Worm (Caenorhabditis elegans) whole organism, mixed stage, embryonic: ENCODE measurements around the gene gst-4.

Source experiments
- M03D4.4 ChIP-seq: sonication (generic microtip); optimal IDR thresholded peaks from 2 replicates; lab custom pipeline; 2017; ENCODE audit warnings: mild to moderate bottlenecking, missing genetic modification characterization, missing compliant biosample characterization
- blmp-1 ChIP-seq: fragments of 150-350 bp; optimal IDR thresholded peaks from 2 replicates; lab custom pipeline; 2014; ENCODE audit warnings: missing biosample characterization, missing genetic modification characterization
- ceh-39 ChIP-seq: fragments of 150-350 bp; optimal IDR thresholded peaks from 2 replicates; lab custom pipeline; 2014; ENCODE audit warnings: missing biosample characterization, missing genetic modification characterization
- ceh-43 ChIP-seq: fragments of 200-800 bp; sonication (Bioruptor generic); optimal IDR thresholded peaks from 2 replicates; lab custom pipeline; 2018; ENCODE audit warnings: mild to moderate bottlenecking, missing genetic modification characterization, moderate library complexity, missing compliant biosample characterization
- ces-1 ChIP-seq: fragments of 150-350 bp; optimal IDR thresholded peaks from 2 replicates; lab custom pipeline; 2014; ENCODE audit warnings: missing biosample characterization, missing genetic modification reagents, missing genetic modification characterization
- drap-1 ChIP-seq: fragments of 200-800 bp; sonication (Bioruptor generic); optimal IDR thresholded peaks from 3 replicates; lab custom pipeline; 2018; ENCODE audit warnings: mild to moderate bottlenecking, missing genetic modification characterization, missing compliant biosample characterization
- elt-1 ChIP-seq: sonication (generic microtip); optimal IDR thresholded peaks from 2 replicates; lab custom pipeline; 2017; ENCODE audit warnings: missing genetic modification characterization, mild to moderate bottlenecking, missing compliant biosample characterization, antibody characterized with exemption, moderate library complexity, borderline replicate concordance; ENCODE audit not compliant: insufficient read depth
- flh-1 ChIP-seq: fragments of 200-800 bp; sonication (Bioruptor generic); optimal IDR thresholded peaks from 2 replicates; lab custom pipeline; 2018; ENCODE audit warnings: mild to moderate bottlenecking, missing genetic modification characterization, moderate library complexity, missing compliant biosample characterization
- ham-2 ChIP-seq: fragments of 200-800 bp; sonication (Bioruptor generic); optimal IDR thresholded peaks from 2 replicates; lab custom pipeline; 2018; ENCODE audit warnings: mild to moderate bottlenecking, missing genetic modification characterization, missing compliant biosample characterization
- hlh-1 ChIP-seq: fragments of 150-350 bp; optimal IDR thresholded peaks from 2 replicates; lab custom pipeline; 2014; ENCODE audit warnings: missing biosample characterization, missing genetic modification reagents, missing genetic modification characterization
- lin-13 ChIP-seq: fragments of 150-350 bp; optimal IDR thresholded peaks from 2 replicates; lab custom pipeline; 2014; ENCODE audit warnings: missing biosample characterization, missing genetic modification characterization
- lin-32 ChIP-seq: fragments of 200-800 bp; sonication (Bioruptor generic); optimal IDR thresholded peaks from 2 replicates; lab custom pipeline; 2018; ENCODE audit warnings: mild to moderate bottlenecking, missing genetic modification characterization, missing compliant biosample characterization
- lsy-2 ChIP-seq: fragments of 150-350 bp; optimal IDR thresholded peaks from 2 replicates; lab custom pipeline; 2014; ENCODE audit warnings: missing biosample characterization, missing genetic modification characterization
- mls-2 ChIP-seq: sonication (generic microtip); optimal IDR thresholded peaks from 2 replicates; lab custom pipeline; 2016; ENCODE audit warnings: mild to moderate bottlenecking, missing genetic modification characterization, moderate library complexity, missing compliant biosample characterization
- nhr-12 ChIP-seq: fragments of 150-350 bp; optimal IDR thresholded peaks from 2 replicates; lab custom pipeline; 2014; ENCODE audit warnings: missing biosample characterization, missing genetic modification characterization
- nhr-2 ChIP-seq: fragments of 150-350 bp; optimal IDR thresholded peaks from 2 replicates; lab custom pipeline; 2014; ENCODE audit warnings: missing biosample characterization, missing genetic modification characterization
- nhr-237 ChIP-seq: fragments of 150-350 bp; optimal IDR thresholded peaks from 2 replicates; lab custom pipeline; 2014; ENCODE audit warnings: missing biosample characterization, missing genetic modification characterization
- nhr-28 ChIP-seq: fragments of 150-350 bp; optimal IDR thresholded peaks from 2 replicates; lab custom pipeline; 2014; ENCODE audit warnings: missing biosample characterization, missing genetic modification characterization
- sem-2 ChIP-seq: fragments of 200-800 bp; sonication (Bioruptor generic); optimal IDR thresholded peaks from 2 replicates; lab custom pipeline; 2018; ENCODE audit warnings: mild to moderate bottlenecking, missing genetic modification characterization, missing compliant biosample characterization
- snpc-4 ChIP-seq: fragments of 150-350 bp; optimal IDR thresholded peaks from 2 replicates; lab custom pipeline; 2014; ENCODE audit warnings: missing biosample characterization, missing genetic modification characterization
- sptf-1 ChIP-seq: sonication (generic microtip); optimal IDR thresholded peaks from 2 replicates; lab custom pipeline; 2017; ENCODE audit warnings: mild to moderate bottlenecking, missing genetic modification characterization, moderate library complexity, missing compliant biosample characterization
- tbx-8 ChIP-seq: fragments of 200-800 bp; sonication (Bioruptor generic); optimal IDR thresholded peaks from 2 replicates; lab custom pipeline; 2018; ENCODE audit warnings: mild to moderate bottlenecking, missing genetic modification characterization, moderate library complexity, missing compliant biosample characterization
- unc-120 ChIP-seq: sonication (generic microtip); optimal IDR thresholded peaks from 2 replicates; lab custom pipeline; 2017; ENCODE audit warnings: missing genetic modification characterization, missing compliant biosample characterization; ENCODE audit not compliant: poor library complexity, severe bottlenecking
- unc-39 ChIP-seq: fragments of 150-350 bp; optimal IDR thresholded peaks from 2 replicates; lab custom pipeline; 2014; ENCODE audit warnings: missing biosample characterization, missing genetic modification characterization
- unc-62 ChIP-seq: fragments of 150-350 bp; optimal IDR thresholded peaks from 2 replicates; lab custom pipeline; 2014; ENCODE audit warnings: missing biosample characterization, missing genetic modification reagents, missing genetic modification characterization
- zip-8 ChIP-seq: fragments of 150-350 bp; optimal IDR thresholded peaks from 2 replicates; lab custom pipeline; 2014; ENCODE audit warnings: missing biosample characterization, missing genetic modification characterization
- ztf-11 ChIP-seq: fragments of 150-350 bp; optimal IDR thresholded peaks from 2 replicates; lab custom pipeline; 2014; ENCODE audit warnings: missing biosample characterization, missing genetic modification characterization

Gene gst-4

ce11 chrIV:10112570-10112969 is 29.5 kb upstream of the gst-4 start, which contains the start of gene nsph-3.2:
TSS of gene nsph-3.2 (plus strand) at chrIV:10112870.
- TF ChIP-seq nhr-2 (tag; lab: Kevin White, UChicago), result no peak
- no peak for TF ChIP-seq M03D4.4 (tag; lab: Kevin White, UChicago)
- no peak for TF ChIP-seq zip-8 (tag; lab: Kevin White, UChicago)
- no peak for TF ChIP-seq ces-1
- no peak for TF ChIP-seq snpc-4 (tag; lab: Kevin White, UChicago)
- TF ChIP-seq blmp-1 (tag; lab: Kevin White, UChicago), result no peak
- TF ChIP-seq lin-13 (tag; lab: Kevin White, UChicago), result no peak
- TF ChIP-seq drap-1 (GFP tag; lab: Kevin White, UChicago), result no peak
- no peak for TF ChIP-seq unc-62 (GFP tag; lab: Kevin White, UChicago)
- TF ChIP-seq lin-32 (GFP tag; lab: Kevin White, UChicago), result no peak

ce11 chrIV:10115142-10115541 is 26.9 kb upstream of the gst-4 start, which contains the start of gene C04G2.10:
TSS of gene C04G2.10 (plus strand) at chrIV:10115442.
- TF ChIP-seq blmp-1 (tag; lab: Kevin White, UChicago) (no peak), lsy-2 (tag; lab: Kevin White, UChicago) (no peak), nhr-237 (tag; lab: Kevin White, UChicago) (no peak), ceh-43 (no peak), nhr-28 (tag; lab: Kevin White, UChicago) (no peak), sptf-1 (tag; lab: Kevin White, UChicago) (no peak), ceh-39 (tag; lab: Kevin White, UChicago) (no peak), unc-120 (tag; lab: Kevin White, UChicago) (no peak), flh-1 (GFP tag; lab: Kevin White, UChicago) (no peak), sem-2 (no peak), mls-2 (no peak), tbx-8 (GFP tag; lab: Kevin White, UChicago) (no peak)
- TF ChIP-seq, all 35 proteins: peak for 0

ce11 chrIV:10116765-10117164 is 25.3 kb upstream of the gst-4 start:
- TF ChIP-seq ham-2 (GFP tag; lab: Kevin White, UChicago) (no peak), elt-1 (tag; lab: Kevin White, UChicago) (no peak)

ce11 chrIV:10122205-10122604 is 19.8 kb upstream of the gst-4 start, which contains the start of gene irld-21:
TSS of gene irld-21 (minus strand) at chrIV:10122305.
- TF ChIP-seq ztf-11, result no peak
- no peak for TF ChIP-seq nhr-2 (tag; lab: Kevin White, UChicago)
- TF ChIP-seq, all 35 proteins: peak for 0

- no peak for TF ChIP-seq nhr-12 (tag; lab: Kevin White, UChicago)
- TF ChIP-seq nhr-237 (tag; lab: Kevin White, UChicago), result no peak
- no peak for TF ChIP-seq nhr-2 (tag; lab: Kevin White, UChicago)
- TF ChIP-seq lsy-2 (tag; lab: Kevin White, UChicago), result no peak
- no peak for TF ChIP-seq tbx-8 (GFP tag; lab: Kevin White, UChicago)
- no peak for TF ChIP-seq ham-2 (GFP tag; lab: Kevin White, UChicago)
- no peak for TF ChIP-seq flh-1 (GFP tag; lab: Kevin White, UChicago)
- no peak for TF ChIP-seq sem-2
- TF ChIP-seq lin-32 (GFP tag; lab: Kevin White, UChicago), result no peak
- TF ChIP-seq unc-39, result no peak
- no peak for TF ChIP-seq hlh-1 (tag; lab: Kevin White, UChicago)
- TF ChIP-seq blmp-1 (tag; lab: Kevin White, UChicago), result no peak
Measured at ce11 chrIV:10126544-10126943, 15.5 kb upstream of the gst-4 start, which contains the start of gene ctf-18. TSS of gene ctf-18 (minus strand) at chrIV:10126644.

ce11 chrIV:10128446-10128845 is 13.6 kb upstream of the gst-4 start:
- TF ChIP-seq drap-1 (GFP tag; lab: Kevin White, UChicago) (no peak), nhr-237 (tag; lab: Kevin White, UChicago) (no peak), mls-2 (no peak), unc-62 (GFP tag; lab: Kevin White, UChicago) (no peak), flh-1 (GFP tag; lab: Kevin White, UChicago) (no peak), M03D4.4 (tag; lab: Kevin White, UChicago) (no peak), zip-8 (tag; lab: Kevin White, UChicago) (no peak), ham-2 (GFP tag; lab: Kevin White, UChicago) (no peak), ztf-11 (no peak), snpc-4 (tag; lab: Kevin White, UChicago) (no peak)
- TF ChIP-seq, all 35 proteins: peak for 0
